Worm (Caenorhabditis elegans) whole organism, L4/young adult: ENCODE results near the gene C34B4.4.

Source experiments
- W03F9.2 ChIP-seq: fragments of 150-350 bp; optimal IDR thresholded peaks from 2 replicates; lab custom pipeline; 2014; ENCODE audit warnings: missing biosample characterization, missing genetic modification characterization
- dao-5 ChIP-seq: sonication (generic microtip); optimal IDR thresholded peaks from 2 replicates; lab custom pipeline; 2016; ENCODE audit warnings: missing genotype, missing genetic modification characterization, moderate library complexity, missing compliant biosample characterization
- him-1 ChIP-seq: sonication (generic microtip); optimal IDR thresholded peaks from 2 replicates; lab custom pipeline; 2016; ENCODE audit warnings: missing genotype, missing genetic modification reagents, missing genetic modification characterization, missing compliant biosample characterization

Gene C34B4.4

DNA sequence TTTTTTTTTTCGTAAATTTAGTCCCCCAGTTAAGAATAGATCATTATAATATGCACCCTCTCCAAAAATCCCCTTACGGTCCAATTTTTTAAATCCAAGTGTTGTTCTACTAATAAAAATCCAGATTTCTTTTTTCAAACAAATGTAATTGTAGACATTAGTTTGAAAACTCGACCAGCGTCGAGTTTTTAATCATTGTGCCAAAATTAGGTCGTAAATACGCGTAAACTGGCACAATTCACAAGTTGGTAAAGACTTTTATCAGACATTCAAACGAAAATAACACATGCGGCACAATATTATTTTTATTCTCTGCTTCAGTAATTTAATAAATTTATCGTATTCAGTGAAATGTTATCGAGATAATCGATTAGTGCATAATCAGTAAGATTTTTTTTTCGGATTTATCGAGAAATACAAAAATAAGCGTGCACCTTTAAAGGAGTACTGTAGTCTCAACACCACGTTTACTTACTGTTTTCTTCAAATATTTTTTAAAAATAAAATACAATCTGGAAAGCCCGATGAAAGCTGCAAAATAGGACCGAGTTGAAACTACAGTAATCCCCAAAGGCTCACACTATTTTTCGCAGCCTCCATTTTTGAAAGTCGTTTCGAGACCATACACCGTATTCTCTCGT, at the start of gene C34B4.4:
Gene C34B4.4, plus strand, starts transcription at position 276 of the 641 bp plus-strand sequence.
- TF ChIP-seq dao-5 (tag; lab: Kevin White, UChicago) (no peak), him-1 (tag; lab: Kevin White, UChicago) (no peak), W03F9.2 (no peak)

DNA sequence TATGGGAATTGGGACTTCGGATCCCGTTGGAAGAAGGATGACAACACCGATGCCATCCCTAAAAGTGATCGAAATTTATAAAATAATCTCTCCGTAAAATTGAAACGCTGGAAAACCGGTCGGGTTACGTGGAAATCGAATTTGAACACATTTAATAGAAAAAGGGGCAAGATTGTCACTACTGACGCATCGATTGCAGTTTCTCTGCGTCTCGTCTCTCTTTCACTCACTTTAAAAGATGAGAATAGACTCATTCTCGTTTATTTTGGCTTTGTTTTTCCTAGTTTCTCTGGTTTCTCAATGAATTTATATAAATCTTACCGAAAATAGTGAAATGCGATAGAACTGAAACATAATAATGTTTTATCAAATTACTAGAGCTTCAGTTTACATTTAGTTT, 48.5 kb upstream of the C34B4.4 start, which contains the start of gene scyl-1:
Gene scyl-1, minus strand, starts transcription at position 56 of the 400 bp plus-strand sequence.
- TF ChIP-seq W03F9.2 = no peak
- no peak for TF ChIP-seq him-1 (tag; lab: Kevin White, UChicago)
- no peak for TF ChIP-seq dao-5 (tag; lab: Kevin White, UChicago)

DNA sequence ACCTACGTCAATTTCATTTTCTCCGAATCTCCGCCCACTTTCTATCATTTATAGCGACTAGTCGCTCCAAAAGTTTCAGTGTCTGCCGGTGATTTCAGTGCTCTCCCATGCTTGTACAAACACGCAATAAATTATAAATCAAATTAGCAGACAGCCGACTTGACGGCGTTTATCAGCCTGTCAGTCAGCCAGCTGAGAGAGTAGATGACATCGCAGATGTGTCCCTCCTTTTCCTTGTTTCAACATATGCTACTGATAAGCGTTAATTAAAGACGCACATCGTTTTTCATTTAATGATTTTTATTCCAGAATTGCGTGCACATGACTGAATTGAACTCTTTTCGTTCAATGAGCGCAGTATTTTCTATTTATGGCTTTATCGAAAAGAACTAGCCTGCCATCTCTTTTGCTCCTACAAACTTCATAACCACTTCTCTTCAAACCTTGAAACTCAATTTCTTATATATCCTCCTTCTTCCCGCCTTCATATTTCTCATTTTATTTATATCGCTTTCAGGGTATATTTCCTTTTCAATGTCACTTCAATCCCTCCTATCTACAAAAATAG, 46.9 kb upstream of the C34B4.4 start, which contains the start of gene lap-2:
Gene lap-2, plus strand, starts transcription at position 518 of the 568 bp plus-strand sequence.
- no peak for TF ChIP-seq dao-5 (tag; lab: Kevin White, UChicago)
- no peak for TF ChIP-seq him-1 (tag; lab: Kevin White, UChicago)
- TF ChIP-seq W03F9.2 = no peak

DNA sequence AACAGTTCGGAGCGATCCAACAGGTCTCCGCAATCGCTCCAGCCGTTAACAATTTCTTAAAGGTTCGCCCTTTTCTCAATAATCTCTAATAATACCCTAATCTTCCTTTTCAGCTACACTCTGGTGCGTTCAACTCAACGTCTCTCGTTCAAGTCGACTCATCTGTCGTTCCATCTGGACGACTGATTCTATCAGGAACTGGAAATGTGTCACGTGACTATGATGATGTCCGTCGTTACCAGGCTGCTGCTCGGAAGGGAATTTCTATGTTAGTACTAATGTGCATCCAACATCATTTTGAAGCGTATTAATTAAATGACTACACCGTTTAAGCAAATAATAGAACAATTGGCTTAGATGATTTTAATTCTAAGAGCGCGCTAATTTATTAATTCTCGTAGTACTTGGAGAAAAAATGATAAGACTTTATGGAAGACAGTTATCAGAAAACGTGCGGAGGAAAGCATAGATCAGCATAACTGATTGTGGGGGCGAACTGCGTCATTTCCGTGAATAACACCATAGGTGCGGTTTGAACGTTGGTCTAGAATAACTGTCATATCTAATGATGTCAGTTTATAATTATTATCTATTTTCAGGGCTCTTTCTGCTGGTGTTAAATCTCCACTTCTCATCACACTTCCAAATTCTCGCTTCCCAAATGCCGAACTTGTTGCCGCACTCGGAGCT, 46.2 kb upstream of the C34B4.4 start:
- TF ChIP-seq him-1 (tag; lab: Kevin White, UChicago) = no peak
- no peak for TF ChIP-seq W03F9.2

DNA sequence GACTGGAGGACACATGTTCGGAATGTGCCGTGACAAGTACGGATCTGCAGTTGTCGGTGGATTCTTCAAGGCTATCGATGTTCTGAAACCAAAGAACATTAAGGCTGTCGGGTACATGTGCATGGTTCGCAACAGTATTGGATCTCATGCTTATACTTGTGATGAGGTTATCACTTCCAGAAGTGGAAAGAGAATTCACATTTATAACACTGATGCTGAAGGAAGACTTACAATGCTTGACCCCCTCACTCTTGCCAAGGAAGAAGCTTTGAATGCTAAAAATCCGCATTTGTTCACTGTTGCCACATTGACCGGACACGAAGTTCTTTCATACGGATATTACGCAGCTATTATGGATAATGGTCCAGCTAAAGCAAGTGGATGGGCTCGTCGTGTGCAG, 45.2 kb upstream of the C34B4.4 start:
- TF ChIP-seq dao-5 (tag; lab: Kevin White, UChicago) = no peak
- TF ChIP-seq him-1 (tag; lab: Kevin White, UChicago) = no peak
- TF ChIP-seq W03F9.2 = no peak

DNA sequence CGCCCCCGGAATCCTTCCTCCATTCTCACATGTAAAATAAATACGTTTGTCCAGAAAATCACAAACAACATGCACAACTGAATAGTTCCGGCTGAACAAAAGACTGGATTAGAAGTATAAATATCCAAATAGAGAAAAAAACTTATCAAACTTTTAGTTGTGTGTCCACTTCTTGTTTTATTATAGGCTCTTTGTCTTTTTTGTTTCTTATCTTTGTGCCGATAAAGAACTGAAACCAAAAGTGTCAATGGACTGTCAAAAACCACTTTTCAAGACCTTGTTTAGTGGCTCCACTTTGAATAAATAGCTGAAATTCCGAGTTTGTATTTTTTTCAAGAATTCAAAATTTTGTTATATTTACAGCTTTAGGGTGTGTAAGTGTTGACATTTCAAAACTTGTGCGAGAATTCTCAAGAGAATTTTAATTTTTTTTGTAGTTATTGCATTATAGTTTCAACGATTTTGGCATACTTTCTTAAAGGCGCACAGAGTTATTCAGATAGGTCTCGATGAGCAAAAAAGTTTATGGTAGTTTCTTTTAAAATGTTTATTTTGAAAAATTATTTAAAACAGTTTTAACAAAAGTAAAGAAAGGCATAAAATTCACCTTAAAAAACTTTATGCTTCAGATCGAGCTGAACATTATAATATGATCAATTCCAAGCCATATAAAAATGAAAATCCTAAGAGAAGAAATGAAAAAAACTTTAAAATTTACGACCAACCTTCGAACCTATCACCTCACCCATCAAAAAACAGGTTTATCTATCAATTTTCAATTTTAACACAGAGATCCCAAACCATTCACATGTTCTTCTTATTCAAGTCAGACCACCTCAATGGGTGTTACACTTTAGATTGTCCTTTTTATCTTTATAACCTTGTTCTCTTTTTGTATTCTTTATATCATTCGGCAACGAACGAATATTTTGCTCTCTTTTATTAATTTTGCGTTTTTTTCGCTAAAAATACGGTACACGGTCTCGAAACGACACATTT, 43.8 kb upstream of the C34B4.4 start:
- TF ChIP-seq dao-5 (tag; lab: Kevin White, UChicago) = no peak
- TF ChIP-seq W03F9.2 = no peak
- TF ChIP-seq him-1 (tag; lab: Kevin White, UChicago) = no peak

DNA sequence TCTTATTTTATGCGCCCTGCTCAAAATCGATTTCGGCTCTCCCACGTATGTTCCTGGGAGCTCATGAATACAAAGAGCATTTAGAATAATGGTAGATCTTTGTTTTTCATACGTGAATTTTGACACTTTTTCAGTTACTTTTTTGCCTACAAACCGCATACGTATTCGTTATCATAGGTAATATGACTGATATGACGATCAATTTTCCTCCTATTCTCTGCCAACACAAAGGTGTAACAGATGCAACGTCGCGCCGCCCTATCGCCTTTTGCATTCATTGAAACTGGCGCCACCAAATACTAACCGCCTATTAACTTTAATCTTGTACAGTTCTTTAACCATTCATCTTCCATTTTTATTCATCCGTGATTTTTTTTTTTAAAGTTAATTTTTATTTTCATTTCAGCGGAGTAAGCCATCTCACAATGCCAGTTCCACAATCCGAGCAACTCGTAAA, 42.6 kb upstream of the C34B4.4 start, which contains the start of gene W07G4.5:
Gene W07G4.5, plus strand, starts transcription at position 407 of the 457 bp plus-strand sequence.
- TF ChIP-seq him-1 (tag; lab: Kevin White, UChicago) (no peak), W03F9.2 (no peak), dao-5 (tag; lab: Kevin White, UChicago) (no peak)

DNA sequence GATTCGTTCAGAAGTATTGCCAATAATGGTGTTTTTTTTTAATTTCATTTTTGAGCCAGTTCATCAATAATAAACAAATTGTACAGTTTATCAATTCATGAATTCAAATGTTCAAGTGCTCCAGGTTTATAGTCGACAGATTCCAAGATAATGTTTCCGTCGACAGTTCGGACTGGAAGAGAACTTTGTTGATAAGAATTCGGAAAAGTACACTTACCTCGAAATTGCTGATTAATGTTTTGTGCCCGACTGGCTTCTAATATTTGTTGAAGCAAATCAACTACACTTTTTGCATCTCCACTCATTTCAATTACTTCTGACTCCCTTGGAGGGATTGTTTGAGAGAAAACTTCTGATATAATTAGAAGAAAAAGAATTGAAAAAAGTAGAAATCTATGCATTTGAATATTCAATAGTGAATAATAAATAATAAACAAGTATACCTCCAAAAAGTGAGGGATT, 41.0 kb upstream of the C34B4.4 start, which contains the start of gene W07G4.8:
Gene W07G4.8, minus strand, starts transcription at position 412 of the 462 bp plus-strand sequence.
- no peak for TF ChIP-seq W03F9.2
- no peak for TF ChIP-seq dao-5 (tag; lab: Kevin White, UChicago)
- TF ChIP-seq him-1 (tag; lab: Kevin White, UChicago) = no peak

DNA sequence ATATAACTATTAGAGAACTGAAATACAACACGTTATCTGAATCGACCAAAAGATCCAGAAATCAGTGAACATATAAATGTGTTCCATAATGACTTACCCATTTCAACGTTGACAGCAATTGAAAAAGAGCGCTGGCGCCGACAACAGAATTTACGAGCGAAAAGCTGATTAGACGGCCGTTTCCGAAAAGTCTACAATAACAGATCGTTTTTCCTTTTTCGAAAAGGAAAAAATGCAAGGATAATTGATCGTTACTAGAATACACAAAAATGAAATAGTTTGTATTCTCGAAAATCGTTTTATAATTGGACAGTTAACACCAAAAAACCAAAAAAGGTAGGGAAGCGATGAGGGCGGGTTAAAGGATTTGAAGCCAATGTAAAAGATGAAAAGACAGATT, 36.6 kb upstream of the C34B4.4 start, which contains the start of gene srr-1:
Gene srr-1, minus strand, starts transcription at position 101 of the 400 bp plus-strand sequence.
- no peak for TF ChIP-seq him-1 (tag; lab: Kevin White, UChicago)
- no peak for TF ChIP-seq dao-5 (tag; lab: Kevin White, UChicago)
- no peak for TF ChIP-seq W03F9.2

DNA sequence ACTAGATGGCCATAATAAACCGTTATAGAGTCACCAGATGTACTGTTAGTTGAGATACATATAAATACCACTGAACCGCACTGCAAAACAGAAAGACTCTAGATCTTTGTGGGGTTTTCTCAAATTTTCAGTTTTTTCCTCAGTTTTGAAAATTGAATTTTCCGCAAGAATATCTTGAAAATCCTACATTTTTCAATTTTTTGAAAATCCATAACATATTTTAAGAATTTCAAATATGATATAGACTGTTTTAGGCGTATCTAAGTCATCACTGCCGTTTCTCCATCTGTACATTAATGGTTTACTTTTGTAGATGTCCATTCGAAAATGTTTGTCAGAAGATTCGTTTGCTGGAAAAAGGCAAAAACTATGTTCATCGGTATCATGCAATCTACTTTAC, 28.4 kb upstream of the C34B4.4 start, which contains the start of gene F42E8.1:
Gene F42E8.1, plus strand, starts transcription at position 301 of the 400 bp plus-strand sequence.
- TF ChIP-seq him-1 (tag; lab: Kevin White, UChicago) (no peak), W03F9.2 (no peak), dao-5 (tag; lab: Kevin White, UChicago) (no peak)

DNA sequence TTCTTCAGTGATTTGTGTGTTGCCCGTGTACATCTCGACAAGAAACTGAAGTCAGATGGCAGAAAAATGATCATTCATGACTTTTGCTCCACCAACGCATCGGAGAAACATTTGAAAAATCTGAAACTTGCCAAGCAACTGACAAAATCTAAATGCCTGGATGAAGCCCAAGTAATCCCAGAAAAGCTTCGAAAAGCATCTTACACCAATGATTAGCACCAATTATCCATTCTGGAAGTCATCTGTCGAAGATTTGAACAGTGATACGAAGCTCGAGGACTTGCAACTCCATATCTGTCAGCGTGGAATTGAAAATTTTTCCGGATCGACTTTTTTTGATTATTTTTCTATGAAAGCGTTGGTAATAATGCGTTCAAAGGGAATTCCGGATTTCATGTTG, 26.8 kb upstream of the C34B4.4 start:
- no peak for TF ChIP-seq W03F9.2

DNA sequence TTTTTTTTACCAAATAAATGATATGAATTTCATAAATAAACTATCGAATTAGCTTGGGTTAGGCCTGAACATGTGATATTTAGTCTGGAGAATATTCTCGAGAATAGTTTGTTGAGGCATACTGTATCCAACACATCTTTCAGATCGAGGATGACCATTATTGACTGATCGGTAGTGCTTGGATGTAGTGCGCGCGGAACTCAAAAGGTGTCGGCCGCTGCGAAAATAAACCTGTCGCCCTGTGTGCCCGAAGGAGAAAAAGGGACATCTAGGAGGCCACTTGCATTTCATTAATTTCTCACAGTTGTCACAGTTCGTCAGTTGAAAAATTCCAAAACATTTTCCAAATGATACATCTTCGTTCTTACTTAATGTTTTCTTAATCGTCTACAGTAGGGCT, 26.0 kb upstream of the C34B4.4 start:
- TF ChIP-seq him-1 (tag; lab: Kevin White, UChicago) = no peak
- TF ChIP-seq dao-5 (tag; lab: Kevin White, UChicago) = no peak
- TF ChIP-seq W03F9.2 = no peak

DNA sequence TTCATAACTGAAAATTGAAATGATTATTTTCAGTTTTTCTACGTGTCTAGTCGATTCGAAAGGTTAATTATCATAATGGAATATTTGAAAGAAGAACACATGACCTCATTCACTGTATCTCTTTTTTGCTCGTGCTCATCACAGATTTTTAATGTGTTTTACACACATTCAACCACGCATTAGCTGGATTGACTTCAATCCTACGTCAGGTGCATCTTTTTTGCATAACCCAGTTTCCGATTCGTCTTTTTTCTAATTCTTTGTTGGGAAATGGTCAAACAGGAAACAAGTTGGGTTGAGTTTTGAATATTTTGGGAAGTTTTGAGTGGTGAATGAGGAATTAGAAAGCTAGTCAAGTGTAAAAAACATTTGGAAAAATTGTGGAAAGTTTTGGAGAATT, 19.9 kb upstream of the C34B4.4 start:
- TF ChIP-seq W03F9.2 (no peak), dao-5 (tag; lab: Kevin White, UChicago) (no peak), him-1 (tag; lab: Kevin White, UChicago) (no peak)
